Worm (Caenorhabditis elegans) whole organism, L2 larva: Measurements from ENCODE around the gene srz-71.

Experiments used
- C34F6.9 ChIP-seq: fragments of 150-350 bp; optimal IDR thresholded peaks from 2 replicates; lab custom pipeline; 2014; ENCODE audit warnings: missing biosample characterization, missing genetic modification characterization
- F13H6.1 ChIP-seq: sonication (generic microtip); optimal IDR thresholded peaks from 2 replicates; lab custom pipeline; 2016; ENCODE audit warnings: missing genetic modification characterization, missing compliant biosample characterization
- R02D3.7 ChIP-seq: fragments of 150-350 bp; optimal IDR thresholded peaks from 2 replicates; lab custom pipeline; 2014; ENCODE audit warnings: missing biosample characterization, missing genetic modification characterization
- Y55F3AM.14 ChIP-seq: fragments of 200-800 bp; sonication (Bioruptor generic); optimal IDR thresholded peaks from 2 replicates; lab custom pipeline; 2018; ENCODE audit warnings: mild to moderate bottlenecking, missing genetic modification characterization, missing compliant biosample characterization
- alr-1 ChIP-seq: fragments of 150-350 bp; optimal IDR thresholded peaks from 2 replicates; lab custom pipeline; 2014; ENCODE audit warnings: missing biosample characterization, missing genetic modification characterization
- aly-2 ChIP-seq: fragments of 150-350 bp; optimal IDR thresholded peaks from 2 replicates; lab custom pipeline; 2014; ENCODE audit warnings: missing biosample characterization, missing genetic modification characterization
- ama-1 ChIP-seq: fragments of 150-350 bp; optimal IDR thresholded peaks from 2 replicates; lab custom pipeline; 2018; ENCODE audit warnings: inconsistent platforms
- ceh-16 ChIP-seq: fragments of 150-350 bp; optimal IDR thresholded peaks from 2 replicates; lab custom pipeline; 2014; ENCODE audit warnings: missing biosample characterization, missing genetic modification characterization
- ceh-82 ChIP-seq: fragments of 150-350 bp; optimal IDR thresholded peaks from 2 replicates; lab custom pipeline; 2014; ENCODE audit warnings: missing biosample characterization, missing genetic modification characterization
- crh-2 ChIP-seq: sonication (generic microtip); optimal IDR thresholded peaks from 2 replicates; lab custom pipeline; 2017; ENCODE audit warnings: missing biosample characterization, missing genetic modification characterization
- egl-27 ChIP-seq: sonication (generic microtip); optimal IDR thresholded peaks from 3 replicates; lab custom pipeline; 2017; ENCODE audit warnings: missing biosample characterization, missing genetic modification reagents, missing genetic modification characterization
- elt-1 ChIP-seq: fragments of 150-350 bp; optimal IDR thresholded peaks from 2 replicates; lab custom pipeline; 2014; ENCODE audit warnings: missing biosample characterization, missing genetic modification characterization
- elt-3 ChIP-seq: sonication (generic microtip); optimal IDR thresholded peaks from 2 replicates; lab custom pipeline; 2017; ENCODE audit warnings: missing biosample characterization, missing genetic modification characterization
- fos-1 ChIP-seq: fragments of 150-350 bp; optimal IDR thresholded peaks from 2 replicates; lab custom pipeline; 2014; ENCODE audit warnings: missing biosample characterization, missing genetic modification characterization
- lin-11 ChIP-seq: fragments of 150-350 bp; sonication (generic microtip); optimal IDR thresholded peaks from 2 replicates; lab custom pipeline; 2014; ENCODE audit warnings: missing biosample characterization, missing genetic modification characterization, inconsistent platforms, mixed read lengths
- lin-39 ChIP-seq: fragments of 150-350 bp; optimal IDR thresholded peaks from 2 replicates; lab custom pipeline; 2014; ENCODE audit warnings: missing biosample characterization, missing genetic modification reagents, missing genetic modification characterization
- lsy-2 ChIP-seq, 2 experiments: fragments of 150-350 bp in 1 of 2; sonication (generic microtip) in 1 of 2; optimal IDR thresholded peaks; 2 replicates each; lab custom pipeline; 2014 to 2017; ENCODE audit warnings: missing biosample characterization in 2 of 2, missing genetic modification characterization in 2 of 2
- mab-5 ChIP-seq: fragments of 150-350 bp; optimal IDR thresholded peaks from 2 replicates; lab custom pipeline; 2014; ENCODE audit warnings: missing biosample characterization, missing genetic modification characterization
- mbf-1 ChIP-seq: sonication (generic microtip); optimal IDR thresholded peaks from 2 replicates; lab custom pipeline; 2017; ENCODE audit warnings: missing biosample characterization, missing genetic modification characterization
- nhr-10 ChIP-seq: sonication (generic microtip); optimal IDR thresholded peaks from 2 replicates; lab custom pipeline; 2017; ENCODE audit warnings: missing biosample characterization, missing genetic modification characterization
- nhr-11 ChIP-seq: fragments of 150-350 bp; optimal IDR thresholded peaks from 2 replicates; lab custom pipeline; 2014; ENCODE audit warnings: missing biosample characterization, missing genetic modification characterization
- nhr-12 ChIP-seq: fragments of 150-350 bp; optimal IDR thresholded peaks from 2 replicates; lab custom pipeline; 2014; ENCODE audit warnings: missing biosample characterization, missing genetic modification characterization
- nhr-129 ChIP-seq: fragments of 150-350 bp; optimal IDR thresholded peaks from 2 replicates; lab custom pipeline; 2014; ENCODE audit warnings: missing biosample characterization, missing genetic modification characterization
- nhr-21 ChIP-seq: fragments of 150-350 bp; optimal IDR thresholded peaks from 2 replicates; lab custom pipeline; 2014; ENCODE audit warnings: missing biosample characterization, missing genetic modification characterization
- nhr-23 ChIP-seq: fragments of 150-350 bp; optimal IDR thresholded peaks from 2 replicates; lab custom pipeline; 2014; ENCODE audit warnings: missing biosample characterization, missing genetic modification reagents, missing genetic modification characterization
- nhr-237 ChIP-seq: fragments of 150-350 bp; optimal IDR thresholded peaks from 2 replicates; lab custom pipeline; 2014; ENCODE audit warnings: missing biosample characterization, missing genetic modification characterization
- nhr-6 ChIP-seq: fragments of 150-350 bp; optimal IDR thresholded peaks from 2 replicates; lab custom pipeline; 2014; ENCODE audit warnings: missing biosample characterization, missing genetic modification characterization
- peb-1 ChIP-seq: fragments of 150-350 bp; optimal IDR thresholded peaks from 2 replicates; lab custom pipeline; 2014; ENCODE audit warnings: missing biosample characterization, missing genetic modification characterization
- skn-1 ChIP-seq: sonication (generic microtip); optimal IDR thresholded peaks from 2 replicates; lab custom pipeline; 2017; ENCODE audit warnings: missing biosample characterization, missing genetic modification characterization
- sma-9 ChIP-seq, 2 experiments: fragments of 150-350 bp in 1 of 2; sonication (generic microtip) in 1 of 2; optimal IDR thresholded peaks; 2 replicates each; lab custom pipeline; 2014 to 2016; ENCODE audit warnings: missing genetic modification characterization in 2 of 2, mild to moderate bottlenecking in 1 of 2, missing biosample characterization in 1 of 2, missing compliant biosample characterization in 1 of 2, missing genetic modification reagents in 1 of 2, moderate library complexity in 1 of 2
- snpc-4 ChIP-seq: fragments of 150-350 bp; optimal IDR thresholded peaks from 2 replicates; lab custom pipeline; 2014; ENCODE audit warnings: missing biosample characterization, missing genetic modification characterization
- unc-55 ChIP-seq: fragments of 150-350 bp; sonication (generic microtip); optimal IDR thresholded peaks from 3 replicates; lab custom pipeline; 2014; ENCODE audit warnings: missing biosample characterization, missing genetic modification reagents, missing genetic modification characterization
- unc-62 ChIP-seq: fragments of 150-350 bp; optimal IDR thresholded peaks from 2 replicates; lab custom pipeline; 2014; ENCODE audit warnings: missing biosample characterization, missing genetic modification reagents, missing genetic modification characterization
- ztf-1 ChIP-seq: fragments of 200-800 bp; sonication (Bioruptor generic); conservative IDR thresholded peaks from 2 replicates; pipeline ENCODE4 v1.3.6; 2022; ENCODE audit warnings: missing genetic modification characterization, missing compliant biosample characterization
- ztf-11 ChIP-seq: sonication (generic microtip); optimal IDR thresholded peaks from 2 replicates; lab custom pipeline; 2017; ENCODE audit warnings: missing biosample characterization, missing genetic modification characterization

Gene srz-71

ce11 chrIV:16332585-16332984 is at the start of gene srz-71:
TSS of gene srz-71 (plus strand) at chrIV:16332885.
- TF ChIP-seq aly-2 (no peak), lin-39 (tag; lab: Kevin White, UChicago) (no peak), ceh-82 (tag; lab: Kevin White, UChicago) (no peak), nhr-6 (tag; lab: Kevin White, UChicago) (no peak), elt-3 (tag; lab: Kevin White, UChicago) (no peak), snpc-4 (tag; lab: Kevin White, UChicago) (no peak), unc-55 (GFP tag; lab: Kevin White, UChicago) (no peak), nhr-21 (tag; lab: Kevin White, UChicago) (no peak), sma-9 (GFP tag; optimal IDR thresholded peaks at IDR 0.05; lab: Kevin White, UChicago) (no peak), sma-9 (tag; optimal IDR thresholded peaks at IDR 0.05; lab: Kevin White, UChicago) (no peak), nhr-129 (no peak), crh-2 (no peak), mbf-1 (tag; lab: Kevin White, UChicago) (no peak), nhr-12 (tag; lab: Kevin White, UChicago) (no peak), ama-1 (lab: Kevin White, UChicago) (no peak), F13H6.1 (tag; lab: Kevin White, UChicago) (no peak), peb-1 (tag; lab: Kevin White, UChicago) (no peak), R02D3.7 (no peak), egl-27 (no peak), nhr-10 (tag; lab: Kevin White, UChicago) (no peak)

ce11 chrIV:16290745-16291144 is 41.9 kb upstream of the srz-71 start, which contains the start of gene srz-75:
TSS of gene srz-75 (minus strand) at chrIV:16290845.
- no peak for TF ChIP-seq lsy-2 (tag; optimal IDR thresholded peaks at IDR 0.05; lab: Kevin White, UChicago)
- TF ChIP-seq aly-2 = no peak
- no peak for TF ChIP-seq nhr-129
- TF ChIP-seq Y55F3AM.14 (GFP tag; lab: Kevin White, UChicago) = no peak

- no peak for TF ChIP-seq Y55F3AM.14 (GFP tag; lab: Kevin White, UChicago)
- TF ChIP-seq nhr-6 (tag; lab: Kevin White, UChicago) = no peak
- TF ChIP-seq nhr-11 (tag; lab: Kevin White, UChicago) = no peak
- no peak for TF ChIP-seq ceh-16 (tag; lab: Kevin White, UChicago)
- no peak for TF ChIP-seq nhr-10 (tag; lab: Kevin White, UChicago)
- no peak for TF ChIP-seq alr-1 (tag; lab: Kevin White, UChicago)
- no peak for TF ChIP-seq elt-1 (tag; lab: Kevin White, UChicago)
- TF ChIP-seq C34F6.9 (tag; lab: Kevin White, UChicago) = no peak
- TF ChIP-seq unc-62 = no peak
- TF ChIP-seq aly-2 = no peak
- TF ChIP-seq egl-27 = no peak
- TF ChIP-seq lin-11 = no peak
- TF ChIP-seq fos-1 (tag; lab: Kevin White, UChicago) = no peak
- no peak for TF ChIP-seq skn-1 (tag; lab: Kevin White, UChicago)
- TF ChIP-seq lin-39 (tag; lab: Kevin White, UChicago) = no peak
- no peak for TF ChIP-seq ztf-1 (GFP tag; lab: Robert Waterston, UW)
- TF ChIP-seq ceh-82 (tag; lab: Kevin White, UChicago) = no peak
- no peak for TF ChIP-seq nhr-237 (tag; lab: Kevin White, UChicago)
- TF ChIP-seq, all 48 proteins: peak for 0
Observed at ce11 chrIV:16293889-16294288, 38.8 kb upstream of the srz-71 start.

- no peak for TF ChIP-seq ztf-11 (tag; lab: Kevin White, UChicago)
- no peak for TF ChIP-seq ceh-16 (tag; lab: Kevin White, UChicago)
- TF ChIP-seq lin-11 = no peak
- no peak for TF ChIP-seq sma-9 (GFP tag; optimal IDR thresholded peaks at IDR 0.05; lab: Kevin White, UChicago)
- TF ChIP-seq sma-9 (tag; optimal IDR thresholded peaks at IDR 0.05; lab: Kevin White, UChicago) = no peak
- no peak for TF ChIP-seq mab-5 (tag; lab: Kevin White, UChicago)
- no peak for TF ChIP-seq unc-55 (GFP tag; lab: Kevin White, UChicago)
- TF ChIP-seq R02D3.7 = no peak
- TF ChIP-seq snpc-4 (tag; lab: Kevin White, UChicago) = no peak
- no peak for TF ChIP-seq F13H6.1 (tag; lab: Kevin White, UChicago)
- no peak for TF ChIP-seq nhr-129
- no peak for TF ChIP-seq nhr-23 (tag; lab: Kevin White, UChicago)
- no peak for TF ChIP-seq crh-2
- TF ChIP-seq ama-1 (lab: Kevin White, UChicago) = no peak
Observed at ce11 chrIV:16298851-16299250, 33.8 kb upstream of the srz-71 start, which contains the start of gene srz-72. TSS of gene srz-72 (plus strand) at chrIV:16299151.
